Fruit fly (Drosophila melanogaster) whole organism, prepupa: ENCODE results near the gene mael.
"Not testable (repeated sequence)": the region's sequence is repeated elsewhere in the genome, so short reads cannot be mapped to it uniquely, and the experiment has no call there.

Experiments used
- Blimp-1 ChIP-seq: fragments of 200-800 bp; sonication (Bioruptor generic); optimal IDR thresholded peaks from 3 replicates; lab custom pipeline; 2017; ENCODE audit warnings: missing biosample characterization, missing genetic modification characterization, mild to moderate bottlenecking, moderate library complexity, missing genetic modification reagents
- CG10631 ChIP-seq: fragments of 200-800 bp; sonication (Bioruptor generic); optimal IDR thresholded peaks from 2 replicates; lab custom pipeline; 2016; ENCODE audit warnings: missing biosample characterization, missing genetic modification characterization
- CG10669 ChIP-seq: fragments of 200-800 bp; sonication (Bioruptor generic); optimal IDR thresholded peaks from 3 replicates; lab custom pipeline; 2018; ENCODE audit warnings: missing biosample characterization, mild to moderate bottlenecking, missing genetic modification characterization, moderate library complexity
- CG11294 ChIP-seq: fragments of 200-800 bp; sonication (Bioruptor generic); IDR thresholded peaks from 2 replicates; pipeline ENCODE4 v1.3.6; 2022; ENCODE audit warnings: missing biosample characterization, missing genetic modification characterization
- CG1621 ChIP-seq: fragments of 200-800 bp; sonication (Bioruptor generic); optimal IDR thresholded peaks from 3 replicates; lab custom pipeline; 2018; ENCODE audit warnings: missing biosample characterization, mild to moderate bottlenecking, missing genetic modification characterization
- CG16779 ChIP-seq: fragments of 200-800 bp; sonication (Bioruptor generic); optimal IDR thresholded peaks from 3 replicates; lab custom pipeline; 2017; ENCODE audit warnings: missing biosample characterization, mild to moderate bottlenecking, missing genetic modification characterization
- CG3032 ChIP-seq: fragments of 200-800 bp; optimal IDR thresholded peaks from 2 replicates; lab custom pipeline; 2019; ENCODE audit warnings: missing biosample characterization, mild to moderate bottlenecking, missing genetic modification characterization, moderate library complexity
- CG31627 ChIP-seq: fragments of 200-800 bp; sonication (Bioruptor generic); optimal IDR thresholded peaks from 3 replicates; lab custom pipeline; 2016; ENCODE audit warnings: missing biosample characterization, missing genetic modification characterization
- CG32006 ChIP-seq: fragments of 200-800 bp; sonication (Bioruptor generic); optimal IDR thresholded peaks from 3 replicates; lab custom pipeline; 2017; ENCODE audit warnings: missing biosample characterization, mild to moderate bottlenecking, missing genetic modification characterization
- CG34406 ChIP-seq: fragments of 200-800 bp; sonication (Bioruptor generic); optimal IDR thresholded peaks from 3 replicates; lab custom pipeline; 2016; ENCODE audit warnings: missing biosample characterization, missing genetic modification characterization
- CG3919 ChIP-seq: fragments of 200-800 bp; sonication (Bioruptor generic); optimal IDR thresholded peaks from 3 replicates; lab custom pipeline; 2016; ENCODE audit warnings: missing biosample characterization, missing genetic modification characterization
- CG7368 ChIP-seq: fragments of 200-800 bp; sonication (Bioruptor generic); optimal IDR thresholded peaks from 3 replicates; lab custom pipeline; 2016; ENCODE audit warnings: missing biosample characterization, missing genetic modification characterization
- CG8119 ChIP-seq: fragments of 200-800 bp; sonication (Bioruptor generic); IDR thresholded peaks from 3 replicates; pipeline ENCODE4 v1.3.6; 2022; ENCODE audit warnings: missing biosample characterization, missing genetic modification characterization
- CG8632 ChIP-seq: fragments of 200-800 bp; sonication (Bioruptor generic); optimal IDR thresholded peaks from 3 replicates; lab custom pipeline; 2016; ENCODE audit warnings: missing biosample characterization, missing genetic modification characterization
- CG9139 ChIP-seq: fragments of 200-800 bp; sonication (Bioruptor generic); optimal IDR thresholded peaks from 3 replicates; lab custom pipeline; 2017; ENCODE audit warnings: missing biosample characterization, mild to moderate bottlenecking, missing genetic modification characterization
- Eip75B ChIP-seq: fragments of 200-800 bp; sonication (Bioruptor generic); optimal IDR thresholded peaks from 3 replicates; lab custom pipeline; 2016; ENCODE audit warnings: missing biosample characterization, missing genetic modification characterization
- Eip78C ChIP-seq: fragments of 200-800 bp; sonication (Bioruptor generic); peaks from one replicate; lab custom pipeline; 2016; ENCODE audit warnings: missing biosample characterization, missing genetic modification characterization
- Eip93F ChIP-seq: fragments of 200-800 bp; sonication (Bioruptor generic); optimal IDR thresholded peaks from 2 replicates; lab custom pipeline; 2016; ENCODE audit warnings: missing biosample characterization, mild to moderate bottlenecking, missing genetic modification characterization
- Ets96B ChIP-seq: fragments of 200-800 bp; optimal IDR thresholded peaks from 2 replicates; lab custom pipeline; 2019; ENCODE audit warnings: missing biosample characterization, mild to moderate bottlenecking, missing genetic modification characterization, moderate library complexity
- Gug ChIP-seq: fragments of 200-800 bp; sonication (Bioruptor generic); IDR thresholded peaks from 2 replicates; pipeline ENCODE4 v1.3.6; 2022; ENCODE audit warnings: missing biosample characterization, missing genetic modification characterization
- Hr38 ChIP-seq: sonication (Bioruptor generic); optimal IDR thresholded peaks from 2 replicates; lab custom pipeline; 2016; ENCODE audit warnings: missing biosample characterization, missing genetic modification characterization
- Lpt ChIP-seq: fragments of 200-800 bp; sonication (Bioruptor generic); optimal IDR thresholded peaks from 3 replicates; lab custom pipeline; 2016; ENCODE audit warnings: missing biosample characterization, missing genetic modification characterization
- Met ChIP-seq: fragments of 200-800 bp; sonication (Bioruptor generic); optimal IDR thresholded peaks from 3 replicates; lab custom pipeline; 2016; ENCODE audit warnings: missing biosample characterization, missing genetic modification characterization
- Smox ChIP-seq: fragments of 200-800 bp; sonication (Bioruptor generic); optimal IDR thresholded peaks from 3 replicates; lab custom pipeline; 2016; ENCODE audit warnings: missing biosample characterization, missing genetic modification characterization
- Sox102F ChIP-seq: fragments of 200-800 bp; sonication (Bioruptor generic); optimal IDR thresholded peaks from 2 replicates; lab custom pipeline; 2016; ENCODE audit warnings: missing biosample characterization, mild to moderate bottlenecking, missing genetic modification characterization
- Sox15 ChIP-seq: fragments of 200-800 bp; sonication (Bioruptor generic); optimal IDR thresholded peaks from 3 replicates; lab custom pipeline; 2016; ENCODE audit warnings: missing biosample characterization, missing genetic modification characterization
- achi ChIP-seq: fragments of 200-800 bp; sonication (Bioruptor generic); optimal IDR thresholded peaks from 3 replicates; lab custom pipeline; 2016; ENCODE audit warnings: missing biosample characterization, missing genetic modification characterization
- acj6 ChIP-seq: fragments of 200-800 bp; sonication (Bioruptor generic); optimal IDR thresholded peaks from 3 replicates; lab custom pipeline; 2016; ENCODE audit warnings: missing biosample characterization, missing genetic modification characterization
- cyc ChIP-seq: fragments of 200-800 bp; sonication (Bioruptor generic); optimal IDR thresholded peaks from 3 replicates; lab custom pipeline; 2016; ENCODE audit warnings: missing biosample characterization, missing genetic modification characterization
- eg ChIP-seq: fragments of 200-800 bp; sonication (Bioruptor generic); IDR thresholded peaks from 3 replicates; pipeline ENCODE4 v1.3.6; 2022; ENCODE audit warnings: missing biosample characterization, missing genetic modification characterization
- esn ChIP-seq: fragments of 200-800 bp; sonication (Bioruptor generic); optimal IDR thresholded peaks from 2 replicates; lab custom pipeline; 2016; ENCODE audit warnings: missing biosample characterization, mild to moderate bottlenecking, missing genetic modification characterization, moderate library complexity
- fkh ChIP-seq: fragments of 200-800 bp; sonication (Bioruptor generic); optimal IDR thresholded peaks from 3 replicates; lab custom pipeline; 2017; ENCODE audit warnings: missing biosample characterization, mild to moderate bottlenecking, missing genetic modification characterization, moderate library complexity
- net ChIP-seq: fragments of 200-800 bp; sonication (Bioruptor generic); optimal IDR thresholded peaks from 3 replicates; lab custom pipeline; 2016; ENCODE audit warnings: missing biosample characterization, missing genetic modification characterization
- spab ChIP-seq: fragments of 200-800 bp; sonication (Bioruptor generic); optimal IDR thresholded peaks from 2 replicates; lab custom pipeline; 2017; ENCODE audit warnings: missing biosample characterization, mild to moderate bottlenecking, missing genetic modification characterization, missing genetic modification reagents
- ss ChIP-seq, 2 experiments: fragments of 200-800 bp; sonication (Bioruptor generic); optimal IDR thresholded peaks; 2 replicates in 1 of 2; 3 replicates in 1 of 2; lab custom pipeline; 2017 to 2018; ENCODE audit warnings: mild to moderate bottlenecking in 2 of 2, missing biosample characterization in 2 of 2, missing genetic modification characterization in 2 of 2, moderate library complexity in 1 of 2
- svp ChIP-seq: fragments of 200-800 bp; sonication (Bioruptor generic); peaks from one replicate; lab custom pipeline; 2016; ENCODE audit warnings: missing biosample characterization, missing genetic modification characterization

mael gene

DNA sequence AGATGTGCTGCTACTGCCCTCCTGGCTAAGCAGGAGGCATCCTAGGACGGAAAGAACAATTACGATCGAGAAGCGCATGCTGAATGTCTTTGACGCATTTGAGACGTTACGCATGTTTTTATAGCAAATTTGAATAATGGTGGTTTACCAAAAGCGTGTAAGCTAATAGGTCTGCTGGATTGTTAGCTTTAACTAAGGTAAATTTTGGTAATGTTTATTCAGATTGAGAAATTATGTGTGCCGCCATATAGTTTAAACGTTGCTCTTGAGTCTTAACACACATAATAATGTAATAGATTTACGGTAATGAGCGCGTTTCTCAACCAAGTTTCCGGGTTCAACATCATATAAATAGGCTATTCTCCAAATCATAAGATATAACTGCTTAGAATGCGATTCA is 27.3 kb upstream of the mael start, which contains the start of the genes CG12546 and CG14453:
Gene CG12546, minus strand, starts transcription at position 101 of the 400 bp plus-strand sequence.
Gene CG14453, plus strand, starts transcription at position 372 of the 400 bp plus-strand sequence.
- no peak for TF ChIP-seq Ets96B
- no peak for TF ChIP-seq CG3919
- TF ChIP-seq Blimp-1 (GFP tag; lab: Kevin White, UChicago) = no peak
- TF ChIP-seq CG32006 (GFP tag; lab: Kevin White, UChicago) = no peak
- no peak for TF ChIP-seq Sox15 (GFP tag; lab: Kevin White, UChicago)

DNA sequence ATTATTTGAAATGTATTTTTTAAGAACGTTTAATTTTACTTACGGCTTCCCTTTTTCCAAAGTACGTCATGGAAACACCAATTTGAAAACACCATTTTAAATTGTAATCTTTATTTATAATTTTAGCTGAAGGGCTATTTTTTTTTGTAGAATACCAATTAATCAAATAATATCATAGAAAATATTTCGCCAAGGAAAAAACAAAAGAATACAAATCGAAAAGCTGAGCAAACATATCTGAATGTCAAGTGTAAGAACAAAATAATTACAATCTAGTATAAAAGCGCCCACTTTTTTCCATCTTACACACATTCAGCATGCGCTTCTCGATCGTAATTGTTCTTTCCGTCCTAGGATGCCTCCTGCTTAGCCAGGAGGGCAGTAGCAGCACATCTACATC is 25.4 kb upstream of the mael start, which contains the start of gene CG14452:
Gene CG14452, plus strand, starts transcription at position 301 of the 400 bp plus-strand sequence.
- TF ChIP-seq Lpt (GFP tag; lab: Kevin White, UChicago) = no peak

DNA sequence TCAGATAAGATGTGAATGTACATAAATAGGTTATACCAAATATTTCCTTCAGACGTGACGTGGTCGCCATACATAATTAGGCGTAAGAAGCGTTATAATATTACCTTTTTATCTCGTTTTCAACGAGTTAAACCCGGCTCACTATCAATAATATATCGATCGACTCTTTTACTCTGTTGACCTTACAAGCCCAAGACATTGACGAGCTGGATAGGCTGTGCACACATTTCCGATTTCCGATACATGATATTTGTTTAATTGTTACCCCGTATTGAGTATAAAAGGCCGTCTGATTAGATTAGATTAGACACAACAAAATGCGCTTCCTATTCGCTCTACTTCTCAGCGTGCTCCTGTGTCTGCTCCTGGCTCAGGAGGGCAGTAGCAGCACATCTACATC is 24.1 kb upstream of the mael start, which contains the start of gene CG32453:
Gene CG32453, plus strand, starts transcription at position 301 of the 400 bp plus-strand sequence.
- not testable (repeated sequence) for TF ChIP-seq Ets96B; Sox15 (GFP tag; lab: Kevin White, UChicago); fkh (GFP tag; lab: Kevin White, UChicago)

DNA sequence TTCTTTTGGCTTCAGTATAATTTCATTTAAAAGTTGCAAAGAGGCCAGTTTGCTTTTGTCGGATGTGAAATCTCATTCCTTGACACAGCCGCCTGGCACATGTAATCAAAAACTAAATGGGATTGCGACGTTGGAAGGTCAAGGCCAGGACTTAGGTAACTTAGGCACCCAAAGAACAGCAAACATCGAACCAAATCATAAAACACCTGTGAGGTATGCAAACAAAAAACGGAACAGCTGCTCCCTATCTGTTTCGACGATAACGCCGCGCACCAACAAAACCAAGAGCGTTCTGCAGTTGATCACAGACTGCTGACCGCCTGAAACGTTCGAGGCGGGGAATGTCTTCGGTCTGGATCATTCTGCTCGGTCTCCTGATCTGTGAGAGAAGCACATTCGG is 21.9 kb upstream of the mael start, which contains the start of gene CG45116:
Gene CG45116, plus strand, starts transcription at position 301 of the 400 bp plus-strand sequence.
- TF ChIP-seq fkh (GFP tag; lab: Kevin White, UChicago) (peak; percentile 46), CG8632 (no peak)

DNA sequence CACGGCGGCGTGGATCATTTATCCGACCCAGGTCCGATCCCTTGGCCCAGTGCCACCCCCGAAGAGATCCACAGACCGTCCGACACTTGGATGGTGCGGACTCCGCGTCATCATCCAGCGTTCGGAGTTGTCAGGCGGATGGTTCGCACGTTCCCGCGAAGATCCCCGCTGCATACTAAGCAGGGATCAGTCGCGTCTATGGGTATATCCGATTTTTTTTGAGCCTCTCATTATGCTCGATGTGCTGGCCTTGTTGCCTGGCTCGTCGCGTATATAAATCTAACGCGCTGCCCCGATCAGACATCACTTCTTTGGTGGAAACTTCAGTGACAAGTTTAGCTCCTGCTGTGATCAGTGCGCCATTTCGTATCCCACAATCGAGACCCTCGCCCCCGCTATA is 9.1 kb upstream of the mael start, which contains the start of gene CG11370:
Gene CG11370, plus strand, starts transcription at position 301 of the 400 bp plus-strand sequence.
- TF ChIP-seq esn (GFP tag; lab: Kevin White, UChicago) (no peak), svp (GFP tag; lab: Kevin White, UChicago) (no peak), Eip93F (no peak), CG16779 (tag; lab: Kevin White, UChicago) (no peak), CG34406 (no peak), CG10669 (GFP tag; lab: Kevin White, UChicago) (no peak), cyc (no peak), Met (GFP tag; lab: Kevin White, UChicago) (no peak), CG9139 (no peak), Smox (GFP tag; lab: Kevin White, UChicago) (no peak), Lpt (GFP tag; lab: Kevin White, UChicago) (no peak), CG10631 (GFP tag; lab: Kevin White, UChicago) (no peak), CG31627 (GFP tag; lab: Kevin White, UChicago) (no peak), CG1621 (tag; lab: Kevin White, UChicago) (no peak), Sox15 (GFP tag; lab: Kevin White, UChicago) (no peak)

DNA sequence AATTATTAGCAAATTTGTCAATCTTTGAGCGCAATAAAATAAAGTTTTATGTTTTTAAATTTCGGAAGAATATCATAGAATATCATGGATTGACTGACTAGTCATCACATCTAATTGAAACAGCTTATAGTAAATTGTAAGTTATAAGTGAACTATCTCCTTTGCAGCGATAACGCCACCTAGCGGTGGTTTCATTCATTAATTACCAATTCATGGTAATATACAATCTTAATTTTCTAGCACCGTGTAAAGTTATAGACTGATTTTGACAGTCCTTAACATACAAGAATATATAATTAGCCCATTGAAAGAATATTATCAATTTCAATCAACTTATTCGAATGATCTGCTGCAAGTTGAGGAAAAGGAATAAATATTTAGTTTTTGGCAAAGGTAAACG is 7.4 kb upstream of the mael start:
- TF ChIP-seq achi (GFP tag; lab: Kevin White, UChicago) (no peak), Eip78C (GFP tag; lab: Kevin White, UChicago) (peak; percentile 4)

DNA sequence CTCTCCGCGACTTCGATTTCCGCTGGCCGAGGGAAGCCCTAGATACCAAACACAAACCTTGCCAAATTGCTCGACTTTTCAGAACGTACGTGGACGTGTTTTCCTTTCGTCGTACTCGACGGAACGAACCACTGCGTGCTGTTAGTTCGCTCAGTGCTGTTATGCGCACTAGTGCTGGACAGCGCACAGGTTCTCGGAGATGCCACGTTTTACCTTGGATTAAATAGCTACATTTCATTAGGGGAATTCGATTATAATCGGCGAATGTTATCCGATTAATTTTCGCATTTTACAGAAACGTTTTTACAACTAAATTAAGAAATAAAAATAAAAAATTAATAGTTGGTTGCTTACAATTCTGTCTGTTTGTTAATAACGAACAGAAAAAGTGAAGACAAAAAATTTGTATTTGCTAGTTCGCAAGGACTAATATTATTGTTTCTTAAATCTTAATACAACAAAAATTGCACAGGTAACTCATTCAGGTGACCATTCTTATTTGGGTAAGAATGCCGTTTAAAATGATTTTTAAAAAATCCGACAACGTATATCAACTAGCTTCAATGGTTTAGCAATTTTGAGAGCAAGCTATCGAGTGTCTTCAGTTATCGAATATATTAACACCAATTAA is 3.8 kb upstream of the mael start, which contains the start of the genes ArfGAP3 and CG32452:
Gene ArfGAP3, minus strand, starts transcription at position 441 of the 631 bp plus-strand sequence.
Gene CG32452, plus strand, starts transcription at position 592 of the 631 bp plus-strand sequence.
- TF ChIP-seq cyc (peak; percentile 68), CG8632 (peak; percentile 48), CG8119 (GFP tag; lab: Robert Waterston, UW) (peak; percentile 63), Hr38 (GFP tag; lab: Kevin White, UChicago) (no peak), CG7368 (GFP tag; lab: Kevin White, UChicago) (peak; percentile 43), CG11294 (GFP tag; lab: Robert Waterston, UW) (no peak; the same call in 1 of the 2 replicates), Eip78C (GFP tag; lab: Kevin White, UChicago) (peak; percentile 76), CG3032 (peak; percentile 62), ss (GFP tag; optimal IDR thresholded peaks at IDR 0.05; lab: Kevin White, UChicago) (no peak), net (GFP tag; lab: Kevin White, UChicago) (peak; percentile 6), Met (GFP tag; lab: Kevin White, UChicago) (no peak), CG10631 (GFP tag; lab: Kevin White, UChicago) (peak; percentile 75), spab (no peak), achi (GFP tag; lab: Kevin White, UChicago) (peak; percentile 71), Sox102F (GFP tag; lab: Kevin White, UChicago) (no peak), Eip75B (peak; percentile 79), eg (GFP tag; lab: Robert Waterston, UW) (peak; percentile 85), CG9139 (no peak), CG31627 (GFP tag; lab: Kevin White, UChicago) (peak; percentile 71), Lpt (GFP tag; lab: Kevin White, UChicago) (peak; percentile 38), acj6 (GFP tag; lab: Kevin White, UChicago) (peak; percentile 73), Gug (GFP tag; lab: Robert Waterston, UW) (peak; percentile 63), CG10669 (GFP tag; lab: Kevin White, UChicago) (no peak)
